Worm (Caenorhabditis elegans) whole organism, midembryonic: ENCODE measurements around the gene C43H6.12.

ENCODE experiments used
- T22C8.4 ChIP-seq: fragments of 200-800 bp; sonication (Bioruptor generic); IDR thresholded peaks from 2 replicates; pipeline ENCODE4 v1.3.6; 2022; ENCODE audit warnings: missing genetic modification characterization, missing compliant biosample characterization
- cog-1 ChIP-seq: sonication (generic microtip); optimal IDR thresholded peaks from 2 replicates; lab custom pipeline; 2016; ENCODE audit warnings: missing genetic modification characterization, missing compliant biosample characterization
- flt-1 ChIP-seq: fragments of 200-800 bp; sonication (Bioruptor generic); IDR thresholded peaks from 2 replicates; pipeline ENCODE4 v1.3.6; 2022; ENCODE audit warnings: missing genetic modification characterization, missing compliant biosample characterization
- klf-2 ChIP-seq: fragments of 200-800 bp; sonication (Bioruptor generic); conservative IDR thresholded peaks from 2 replicates; pipeline ENCODE4 v1.3.6; 2022; ENCODE audit warnings: missing genetic modification reagents, missing genetic modification characterization, missing compliant biosample characterization
- med-1 ChIP-seq: sonication (generic microtip); optimal IDR thresholded peaks from 2 replicates; lab custom pipeline; 2017; ENCODE audit warnings: missing genetic modification characterization, mild to moderate bottlenecking, missing compliant biosample characterization, antibody characterized with exemption, missing genetic modification reagents; ENCODE audit not compliant: insufficient read depth
- ref-1 ChIP-seq: fragments of 200-800 bp; sonication (Bioruptor generic); conservative IDR thresholded peaks from 2 replicates; pipeline ENCODE4 v1.3.6; 2022; ENCODE audit warnings: missing genetic modification reagents, missing genetic modification characterization, missing compliant biosample characterization
- tab-1 ChIP-seq: fragments of 200-800 bp; sonication (Bioruptor generic); IDR thresholded peaks from 2 replicates; pipeline ENCODE4 v1.3.6; 2022; ENCODE audit warnings: missing genetic modification characterization, missing compliant biosample characterization
- ztf-23 ChIP-seq: fragments of 200-800 bp; sonication (Bioruptor generic); IDR thresholded peaks from 2 replicates; pipeline ENCODE4 v1.3.6; 2022; ENCODE audit warnings: missing genetic modification reagents, missing genetic modification characterization, missing compliant biosample characterization
- ztf-29 ChIP-seq: fragments of 200-800 bp; sonication (Bioruptor generic); IDR thresholded peaks from 2 replicates; pipeline ENCODE4 v1.3.6; 2022; ENCODE audit warnings: missing genetic modification reagents, missing genetic modification characterization, missing compliant biosample characterization

DNA sequence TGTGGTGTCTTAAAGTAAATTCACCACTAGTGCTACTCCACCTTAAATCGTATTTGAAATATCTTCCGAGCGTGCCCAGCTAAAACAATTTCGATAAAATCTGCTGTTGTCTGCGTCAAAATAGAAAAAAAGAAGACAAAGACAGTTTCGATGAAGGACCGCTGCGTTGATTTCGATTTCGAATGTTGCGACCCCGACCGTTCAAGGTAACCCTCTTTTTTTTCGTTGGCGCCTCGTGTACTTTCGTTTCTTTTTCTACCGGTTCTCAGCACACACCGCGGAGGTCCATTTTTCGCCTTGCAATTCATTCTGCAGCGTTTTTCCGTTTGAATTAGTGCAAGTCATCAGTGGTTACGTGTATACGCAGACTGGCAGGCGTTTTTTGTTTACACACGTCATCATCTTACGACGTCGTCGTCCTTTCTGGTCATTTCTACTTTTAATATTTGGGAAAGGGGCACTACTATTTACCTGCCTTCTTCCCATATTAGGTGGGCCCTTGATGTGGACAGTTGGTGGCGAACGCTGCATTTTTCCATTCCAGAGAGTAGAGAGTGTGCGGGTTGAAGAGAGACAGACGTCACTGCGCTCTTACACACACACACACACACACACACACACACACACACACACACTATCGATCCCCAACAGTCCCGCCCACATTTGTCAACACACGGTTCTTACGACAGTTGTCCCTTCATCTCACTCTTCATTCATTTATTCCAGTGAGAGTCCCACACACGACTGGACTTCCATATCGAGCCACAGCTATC, 41.2 kb upstream of the C43H6.12 start:
- TF ChIP-seq flt-1 (GFP tag; lab: Robert Waterston, UW) (no peak), ztf-29 (GFP tag; lab: Robert Waterston, UW) (no peak), med-1 (no peak), T22C8.4 (peak; percentile 17; the same call in 1 of the 2 replicates), ref-1 (no peak), ztf-23 (GFP tag; lab: Robert Waterston, UW) (no peak), cog-1 (peak; percentile 8), klf-2 (GFP tag; lab: Robert Waterston, UW) (no peak), tab-1 (no peak)
